Worm (Caenorhabditis elegans) whole organism, late embryonic: Measurements from ENCODE around the gene C23G10.1.

Source experiments
- F13H6.1 ChIP-seq: sonication (generic microtip); optimal IDR thresholded peaks from 2 replicates; lab custom pipeline; 2016; ENCODE audit warnings: missing genetic modification characterization, missing compliant biosample characterization
- ceh-18 ChIP-seq: sonication (generic microtip); optimal IDR thresholded peaks from 2 replicates; lab custom pipeline; 2016; ENCODE audit warnings: missing genetic modification characterization, missing compliant biosample characterization
- ceh-22 ChIP-seq: sonication (generic microtip); optimal IDR thresholded peaks from 2 replicates; lab custom pipeline; 2017; ENCODE audit warnings: missing biosample characterization, missing genetic modification characterization
- eyg-1 ChIP-seq: sonication (generic microtip); optimal IDR thresholded peaks from 2 replicates; lab custom pipeline; 2016; ENCODE audit warnings: missing genotype, missing genetic modification characterization, missing compliant biosample characterization
- fax-1 ChIP-seq: sonication (generic microtip); optimal IDR thresholded peaks from 2 replicates; lab custom pipeline; 2016; ENCODE audit warnings: missing genotype, missing genetic modification characterization, missing compliant biosample characterization
- hlh-30 ChIP-seq: sonication (generic microtip); optimal IDR thresholded peaks from 2 replicates; lab custom pipeline; 2017; ENCODE audit warnings: antibody characterized with exemption, missing genetic modification characterization, missing compliant biosample characterization; ENCODE audit not compliant: insufficient read depth
- madf-2 ChIP-seq: sonication (generic microtip); optimal IDR thresholded peaks from 2 replicates; lab custom pipeline; 2017; ENCODE audit warnings: missing genetic modification characterization, missing compliant biosample characterization
- nhr-11 ChIP-seq: fragments of 150-350 bp; optimal IDR thresholded peaks from 2 replicates; lab custom pipeline; 2014; ENCODE audit warnings: missing biosample characterization, missing genetic modification characterization
- nhr-232 ChIP-seq: sonication (generic microtip); optimal IDR thresholded peaks from 2 replicates; lab custom pipeline; 2016; ENCODE audit warnings: missing genetic modification characterization, missing compliant biosample characterization
- odd-2 ChIP-seq: sonication (generic microtip); optimal IDR thresholded peaks from 2 replicates; lab custom pipeline; 2017; ENCODE audit warnings: antibody characterized with exemption, mild to moderate bottlenecking, missing genetic modification characterization, missing compliant biosample characterization
- pha-4 ChIP-seq: fragments of 150-350 bp; optimal IDR thresholded peaks from 2 replicates; lab custom pipeline; 2018; ENCODE audit warnings: missing biosample characterization, missing genetic modification reagents, missing genetic modification characterization
- pqm-1 ChIP-seq: sonication (generic microtip); optimal IDR thresholded peaks from 2 replicates; lab custom pipeline; 2016; ENCODE audit warnings: missing genetic modification characterization, missing compliant biosample characterization
- unc-42 ChIP-seq: sonication (generic microtip); optimal IDR thresholded peaks from 2 replicates; lab custom pipeline; 2016; ENCODE audit warnings: missing genotype, missing genetic modification characterization, missing compliant biosample characterization

DNA sequence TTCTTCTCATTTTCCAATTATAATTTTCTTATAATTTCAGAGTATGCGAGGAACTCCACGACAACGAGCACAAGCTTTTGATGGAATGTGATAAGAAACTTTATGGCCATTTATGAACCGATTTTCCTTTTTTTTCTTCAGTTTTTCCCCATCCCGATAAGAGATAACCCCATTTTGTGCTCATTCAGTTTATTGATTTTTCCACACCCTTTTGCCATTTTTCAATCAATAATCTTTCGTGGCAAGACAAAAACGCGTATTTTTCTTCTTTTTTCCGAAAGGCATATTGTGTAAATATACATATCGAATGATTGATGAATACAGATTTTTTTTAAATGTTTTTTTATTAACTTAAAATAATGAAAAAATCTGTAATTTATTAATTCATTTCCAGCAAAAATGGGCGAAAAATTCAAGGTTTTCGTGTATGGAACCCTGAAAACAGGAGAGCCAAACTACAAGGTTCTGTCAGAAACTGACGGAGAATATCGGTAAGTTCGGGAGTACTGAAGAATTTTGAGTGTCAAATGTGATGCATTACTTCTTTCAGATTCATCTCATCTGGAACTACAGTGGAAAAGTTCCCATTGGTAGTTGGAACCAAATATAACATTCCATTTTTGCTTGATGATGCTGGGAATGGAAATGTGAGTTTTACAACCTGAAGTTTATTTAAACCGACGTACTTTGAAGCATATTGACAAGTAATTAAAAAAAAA, 44.7 kb upstream of the C23G10.1 start, which contains the start of gene F42A10.9:
- TF ChIP-seq odd-2 = no peak
- no peak for TF ChIP-seq fax-1 (tag; lab: Kevin White, UChicago)
- no peak for TF ChIP-seq nhr-11 (tag; lab: Kevin White, UChicago)
- no peak for TF ChIP-seq madf-2
- TF ChIP-seq ceh-22 (tag; lab: Kevin White, UChicago) = no peak
- TF ChIP-seq ceh-18 (tag; lab: Kevin White, UChicago) = no peak
- no peak for TF ChIP-seq nhr-232
- no peak for TF ChIP-seq pqm-1 (tag; lab: Kevin White, UChicago)
- no peak for TF ChIP-seq F13H6.1 (tag; lab: Kevin White, UChicago)
- no peak for TF ChIP-seq hlh-30 (tag; lab: Kevin White, UChicago)
- TF ChIP-seq unc-42 = no peak
- no peak for TF ChIP-seq pha-4
- no peak for TF ChIP-seq eyg-1 (tag; lab: Kevin White, UChicago)
